Worm (Caenorhabditis elegans) whole organism, L1 larva: ENCODE measurements around the gene chc-1.

Source experiments
- aha-1 ChIP-seq: fragments of 150-350 bp; optimal IDR thresholded peaks from 2 replicates; lab custom pipeline; 2014; ENCODE audit warnings: missing biosample characterization, missing genetic modification characterization
- aly-2 ChIP-seq: fragments of 150-350 bp; optimal IDR thresholded peaks from 2 replicates; lab custom pipeline; 2014; ENCODE audit warnings: missing biosample characterization, missing genetic modification characterization
- ceh-63 ChIP-seq: fragments of 200-800 bp; sonication (Bioruptor generic); optimal IDR thresholded peaks from 2 replicates; lab custom pipeline; 2018; ENCODE audit warnings: mild to moderate bottlenecking, missing genetic modification characterization, missing compliant biosample characterization
- ceh-82 ChIP-seq, 3 experiments: fragments of 150-350 bp in 1 of 3; sonication (generic microtip) in 2 of 3; optimal IDR thresholded peaks; 2 replicates each; lab custom pipeline; 2014 to 2017; ENCODE audit warnings: missing biosample characterization in 3 of 3, missing genetic modification characterization in 3 of 3
- egl-27 ChIP-seq, 2 experiments: fragments of 150-350 bp in 1 of 2; sonication (generic microtip); optimal IDR thresholded peaks; 3 replicates each; lab custom pipeline; 2017 to 2018; ENCODE audit warnings: missing biosample characterization in 2 of 2, missing genetic modification characterization in 2 of 2, missing genetic modification reagents in 2 of 2
- grh-1 ChIP-seq: fragments of 200-800 bp; sonication (Bioruptor generic); IDR thresholded peaks from 2 replicates; pipeline ENCODE4 v1.3.6; 2022; ENCODE audit warnings: missing genetic modification reagents, missing genetic modification characterization, missing compliant biosample characterization
- jun-1 ChIP-seq: fragments of 150-350 bp; optimal IDR thresholded peaks from 2 replicates; lab custom pipeline; 2014; ENCODE audit warnings: missing biosample characterization, missing genetic modification reagents, missing genetic modification characterization
- lin-13 ChIP-seq: fragments of 150-350 bp; optimal IDR thresholded peaks from 2 replicates; lab custom pipeline; 2014; ENCODE audit warnings: missing biosample characterization, missing genetic modification reagents, missing genetic modification characterization
- lin-39 ChIP-seq: fragments of 150-350 bp; optimal IDR thresholded peaks from 2 replicates; lab custom pipeline; 2014; ENCODE audit warnings: missing biosample characterization, missing genetic modification reagents, missing genetic modification characterization
- nhr-11 ChIP-seq: fragments of 150-350 bp; optimal IDR thresholded peaks from 2 replicates; lab custom pipeline; 2014; ENCODE audit warnings: missing biosample characterization, missing genetic modification characterization
- unc-62 ChIP-seq: fragments of 150-350 bp; optimal IDR thresholded peaks from 2 replicates; lab custom pipeline; 2014; ENCODE audit warnings: missing biosample characterization, missing genetic modification reagents, missing genetic modification characterization
- xbp-1 ChIP-seq: sonication (generic microtip); optimal IDR thresholded peaks from 2 replicates; lab custom pipeline; 2016; ENCODE audit warnings: missing genetic modification characterization, missing compliant biosample characterization

DNA sequence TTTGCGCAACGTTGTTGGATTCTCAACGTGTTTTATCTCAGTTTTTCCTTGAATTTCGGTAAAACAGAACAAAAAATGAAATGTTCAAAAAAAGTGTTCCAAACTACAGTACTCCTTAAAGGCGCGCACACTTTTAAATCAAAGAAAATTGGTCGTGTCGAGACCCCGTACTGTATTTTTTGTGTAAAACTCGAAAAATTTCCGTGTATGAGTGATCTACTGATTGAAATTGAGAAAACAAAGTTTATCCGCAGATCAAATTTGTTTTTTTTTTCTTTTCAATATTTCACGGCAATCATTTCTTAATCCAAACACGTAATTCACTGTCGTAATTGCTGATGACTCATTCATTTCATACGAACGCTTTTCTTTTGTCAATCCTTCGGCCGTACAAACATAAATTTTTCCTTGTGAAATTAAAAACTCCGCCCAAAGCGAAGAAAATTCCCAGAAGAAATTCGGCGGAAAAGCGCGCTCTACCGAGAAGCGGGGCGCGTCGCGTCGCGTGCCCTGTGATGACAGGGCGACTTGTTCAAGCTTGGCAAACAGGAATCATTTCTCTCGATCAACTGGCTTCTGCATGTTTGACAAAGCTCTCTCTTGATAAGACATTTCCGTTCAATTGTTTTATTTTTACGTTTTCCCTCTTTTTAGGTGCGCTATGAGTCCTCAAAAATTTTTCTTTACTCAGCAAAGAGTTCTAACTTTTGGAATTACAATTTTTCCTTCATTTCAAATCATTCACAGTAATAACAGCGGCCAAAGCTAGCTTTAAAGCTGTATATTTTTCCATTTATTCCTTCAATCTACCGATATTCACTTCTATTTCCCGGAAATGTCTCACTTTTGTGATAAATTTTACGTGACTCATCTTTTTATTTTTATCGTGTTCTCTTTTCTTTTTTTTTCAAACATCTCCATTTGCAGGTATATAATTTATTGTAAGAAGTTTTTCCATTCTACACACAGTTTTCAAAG lies at the start of gene chc-1:
- TF ChIP-seq lin-39 (tag; lab: Kevin White, UChicago) (no peak), grh-1 (GFP tag; lab: Robert Waterston, UW) (no peak), aly-2 (tag; lab: Kevin White, UChicago) (no peak), unc-62 (no peak), egl-27 (tag; optimal IDR thresholded peaks at IDR 0.05; lab: Kevin White, UChicago) (no peak), jun-1 (tag; lab: Kevin White, UChicago) (no peak), nhr-11 (tag; lab: Kevin White, UChicago) (no peak), aha-1 (no peak), ceh-63 (GFP tag; lab: Kevin White, UChicago) (no peak), ceh-82 (tag; optimal IDR thresholded peaks at IDR 0.05; lab: Kevin White, UChicago) (peak in 1 of 3 experiments; percentile 57), lin-13 (GFP tag; lab: Kevin White, UChicago) (no peak), xbp-1 (tag; lab: Kevin White, UChicago) (no peak)
